Worm (Caenorhabditis elegans) whole organism, L4 larva: ENCODE data around the gene B0244.5.

ENCODE experiments used
- R02D3.7 ChIP-seq: fragments of 150-350 bp; sonication (generic microtip); optimal IDR thresholded peaks from 3 replicates; lab custom pipeline; 2014; ENCODE audit warnings: missing biosample characterization, missing genetic modification characterization
- Y75B8A.6 ChIP-seq: fragments of 200-800 bp; sonication (Bioruptor generic); IDR thresholded peaks from 2 replicates; pipeline ENCODE4 v1.3.6; 2022; ENCODE audit warnings: missing genetic modification reagents, missing genetic modification characterization, missing compliant biosample characterization
- daf-19 ChIP-seq: fragments of 200-800 bp; sonication (Bioruptor generic); conservative IDR thresholded peaks from 2 replicates; pipeline ENCODE4 v1.3.6; 2022; ENCODE audit warnings: missing genetic modification characterization, missing compliant biosample characterization
- dmd-8 ChIP-seq: fragments of 200-800 bp; sonication (Bioruptor generic); IDR thresholded peaks from 2 replicates; pipeline ENCODE4 v1.3.6; 2022; ENCODE audit warnings: missing genetic modification characterization, missing compliant biosample characterization
- egl-27 ChIP-seq: sonication (generic microtip); optimal IDR thresholded peaks from 3 replicates; lab custom pipeline; 2017; ENCODE audit warnings: missing biosample characterization, missing genetic modification reagents, missing genetic modification characterization
- mep-1 ChIP-seq: fragments of 150-350 bp; sonication (generic microtip); optimal IDR thresholded peaks from 3 replicates; lab custom pipeline; 2014; ENCODE audit warnings: missing biosample characterization, missing genetic modification characterization
- nhr-11 ChIP-seq: fragments of 150-350 bp; optimal IDR thresholded peaks from 2 replicates; lab custom pipeline; 2014; ENCODE audit warnings: missing biosample characterization, missing genetic modification characterization
- nhr-28 ChIP-seq: fragments of 150-350 bp; optimal IDR thresholded peaks from 2 replicates; lab custom pipeline; 2014; ENCODE audit warnings: missing biosample characterization, missing genetic modification characterization
- snpc-4 ChIP-seq: fragments of 150-350 bp; optimal IDR thresholded peaks from 2 replicates; lab custom pipeline; 2014; ENCODE audit warnings: missing biosample characterization, missing genetic modification characterization
- unc-130 ChIP-seq: sonication (generic microtip); optimal IDR thresholded peaks from 2 replicates; lab custom pipeline; 2016; ENCODE audit warnings: missing genetic modification reagents, missing genetic modification characterization, missing compliant biosample characterization

- no peak for TF ChIP-seq nhr-28
- TF ChIP-seq dmd-8 (GFP tag; lab: Robert Waterston, UW): no peak
- no peak for TF ChIP-seq Y75B8A.6 (GFP tag; lab: Robert Waterston, UW)
- TF ChIP-seq snpc-4 (tag; lab: Kevin White, UChicago): no peak
- no peak for TF ChIP-seq egl-27 (tag; lab: Kevin White, UChicago)
- TF ChIP-seq nhr-11 (tag; lab: Kevin White, UChicago): no peak
- no peak for TF ChIP-seq daf-19
- no peak for TF ChIP-seq mep-1 (tag; lab: Kevin White, UChicago)
- no peak for TF ChIP-seq R02D3.7
- TF ChIP-seq unc-130: no peak
Measured at ce11 chrIII:5711881-5712643, 32.6 kb upstream of the B0244.5 start.
